Fruit fly (Drosophila melanogaster) whole organism, embryonic: ENCODE measurements around the gene CG31808.

Experiments used
- Abd-B ChIP-seq: fragments of 200-800 bp; sonication (Bioruptor generic); optimal IDR thresholded peaks from 2 replicates; lab custom pipeline; 2018; ENCODE audit warnings: missing biosample characterization, mild to moderate bottlenecking, missing genetic modification characterization, moderate library complexity
- B-H1 ChIP-seq: fragments of 200-800 bp; sonication (Bioruptor generic); IDR thresholded peaks from 3 replicates; pipeline ENCODE4 v1.3.6; 2022; ENCODE audit warnings: missing biosample characterization, missing genetic modification characterization
- Blimp-1 ChIP-seq: fragments of 200-800 bp; sonication (Bioruptor generic); optimal IDR thresholded peaks from 3 replicates; lab custom pipeline; 2018; ENCODE audit warnings: missing biosample characterization, missing genetic modification characterization, mild to moderate bottlenecking, moderate library complexity, missing genetic modification reagents
- CG10654 ChIP-seq: fragments of 200-800 bp; sonication (Bioruptor generic); optimal IDR thresholded peaks from 2 replicates; lab custom pipeline; 2016; ENCODE audit warnings: missing biosample characterization, missing genetic modification characterization
- CG13287 ChIP-seq: fragments of 200-800 bp; sonication (Bioruptor generic); IDR thresholded peaks from 2 replicates; pipeline ENCODE4 v1.3.6; 2022; ENCODE audit warnings: missing biosample characterization, missing genetic modification characterization; ENCODE audit not compliant: partially characterized antibody
- CG13424 ChIP-seq: fragments of 200-800 bp; sonication (Bioruptor generic); optimal IDR thresholded peaks from 2 replicates; lab custom pipeline; 2019; ENCODE audit warnings: missing biosample characterization, mild to moderate bottlenecking, missing genetic modification characterization, moderate library complexity
- CG14050 ChIP-seq: fragments of 200-800 bp; sonication (Bioruptor generic); IDR thresholded peaks from 3 replicates; pipeline ENCODE4 v1.3.6; 2022; ENCODE audit warnings: missing biosample characterization, missing genetic modification characterization
- CG14710 ChIP-seq: fragments of 200-800 bp; sonication (Bioruptor generic); optimal IDR thresholded peaks from 3 replicates; lab custom pipeline; 2019; ENCODE audit warnings: missing biosample characterization, mild to moderate bottlenecking, missing genetic modification characterization, moderate library complexity
- CG1603 ChIP-seq: fragments of 200-800 bp; sonication (Bioruptor generic); optimal IDR thresholded peaks from 2 replicates; lab custom pipeline; 2019; ENCODE audit warnings: missing biosample characterization, mild to moderate bottlenecking, missing genetic modification characterization, moderate library complexity
- CG16779 ChIP-seq: fragments of 200-800 bp; sonication (Bioruptor generic); IDR thresholded peaks from 2 replicates; pipeline ENCODE4 v1.3.6; 2022; ENCODE audit warnings: missing biosample characterization, missing genetic modification characterization
- CG16863 ChIP-seq: fragments of 200-800 bp; sonication (Bioruptor generic); optimal IDR thresholded peaks from 3 replicates; lab custom pipeline; 2016; ENCODE audit warnings: missing biosample characterization, missing genetic modification characterization
- CG17385 ChIP-seq: fragments of 200-800 bp; sonication (Bioruptor generic); optimal IDR thresholded peaks from 3 replicates; lab custom pipeline; 2018; ENCODE audit warnings: missing biosample characterization, mild to moderate bottlenecking, missing genetic modification characterization
- CG2712 ChIP-seq: fragments of 200-800 bp; optimal IDR thresholded peaks from 3 replicates; lab custom pipeline; 2019; ENCODE audit warnings: missing biosample characterization, mild to moderate bottlenecking, missing genetic modification characterization, moderate library complexity
- CG30431 ChIP-seq: fragments of 200-800 bp; sonication (Bioruptor generic); optimal IDR thresholded peaks from 2 replicates; lab custom pipeline; 2017; ENCODE audit warnings: missing biosample characterization, missing genetic modification characterization
- CG31441 ChIP-seq: fragments of 200-800 bp; sonication (Bioruptor generic); IDR thresholded peaks from 2 replicates; pipeline ENCODE4 v1.3.6; 2022; ENCODE audit warnings: missing biosample characterization, missing genetic modification characterization
- CG32532 ChIP-seq: fragments of 200-800 bp; sonication (Bioruptor generic); IDR thresholded peaks from 2 replicates; pipeline ENCODE4 v1.3.6; 2022; ENCODE audit warnings: missing biosample characterization, missing genetic modification characterization
- CG6791 ChIP-seq: fragments of 200-800 bp; sonication (Bioruptor generic); IDR thresholded peaks from 3 replicates; pipeline ENCODE4 v1.3.6; 2022; ENCODE audit warnings: missing biosample characterization, missing genetic modification characterization; ENCODE audit not compliant: partially characterized antibody
- CG8290 ChIP-seq, 3 experiments: fragments of 200-800 bp; sonication (Bioruptor generic); optimal IDR thresholded peaks; 2 replicates each; lab custom pipeline; 2016 to 2019; ENCODE audit warnings: missing biosample characterization in 3 of 3, missing genetic modification characterization in 3 of 3, mild to moderate bottlenecking in 2 of 3, moderate library complexity in 1 of 3
- CG8924 ChIP-seq: fragments of 200-800 bp; optimal IDR thresholded peaks from 3 replicates; lab custom pipeline; 2019; ENCODE audit warnings: missing biosample characterization, mild to moderate bottlenecking, missing genetic modification characterization, moderate library complexity
- CoRest ChIP-seq: fragments of 200-800 bp; sonication (Bioruptor generic); optimal IDR thresholded peaks from 3 replicates; lab custom pipeline; 2018; ENCODE audit warnings: missing biosample characterization, mild to moderate bottlenecking, missing genetic modification characterization, moderate library complexity
- HLH54F ChIP-seq: fragments of 200-800 bp; sonication (Bioruptor generic); optimal IDR thresholded peaks from 3 replicates; lab custom pipeline; 2016; ENCODE audit warnings: missing biosample characterization, missing genetic modification characterization
- NC2β ChIP-seq: fragments of 200-800 bp; sonication (Bioruptor generic); optimal IDR thresholded peaks from 2 replicates; lab custom pipeline; 2016; ENCODE audit warnings: missing biosample characterization, missing genetic modification characterization
- Vsx1 ChIP-seq: fragments of 200-800 bp; sonication (Bioruptor generic); optimal IDR thresholded peaks from 2 replicates; lab custom pipeline; 2017; ENCODE audit warnings: missing biosample characterization, mild to moderate bottlenecking, missing genetic modification characterization, missing genetic modification reagents
- amos ChIP-seq: fragments of 200-800 bp; sonication (Bioruptor generic); IDR thresholded peaks from 2 replicates; pipeline ENCODE4 v1.3.6; 2022; ENCODE audit warnings: missing biosample characterization, missing genetic modification characterization; ENCODE audit not compliant: partially characterized antibody
- chif ChIP-seq, 2 experiments: fragments of 200-800 bp; sonication (Bioruptor generic); optimal IDR thresholded peaks; 3 replicates each; lab custom pipeline; 2016; ENCODE audit warnings: missing biosample characterization in 2 of 2, missing genetic modification characterization in 2 of 2
- danr ChIP-seq: fragments of 200-800 bp; sonication (Bioruptor generic); IDR thresholded peaks from 2 replicates; pipeline ENCODE4 v1.3.6; 2022; ENCODE audit warnings: missing biosample characterization, missing genetic modification characterization
- eve ChIP-seq, 2 experiments: fragments of >200 bp; optimal IDR thresholded peaks; 2 replicates each; lab custom pipeline; 2017; ENCODE audit warnings: missing biosample characterization in 2 of 2, missing genetic modification characterization in 2 of 2
- exex ChIP-seq: fragments of 200-800 bp; sonication (Bioruptor generic); optimal IDR thresholded peaks from 4 replicates; lab custom pipeline; 2018; ENCODE audit warnings: missing biosample characterization, mild to moderate bottlenecking, missing genetic modification characterization, moderate library complexity
- gfzf ChIP-seq: fragments of 200-800 bp; sonication (Bioruptor generic); optimal IDR thresholded peaks from 2 replicates; lab custom pipeline; 2016; ENCODE audit warnings: missing biosample characterization, mild to moderate bottlenecking, missing genetic modification characterization, moderate library complexity
- hb ChIP-seq: fragments of 200-800 bp; sonication (Bioruptor generic); IDR thresholded peaks from 3 replicates; pipeline ENCODE4 v1.3.6; 2022; ENCODE audit warnings: missing biosample characterization, missing genetic modification characterization; ENCODE audit not compliant: partially characterized antibody
- her ChIP-seq: fragments of 200-800 bp; sonication (Bioruptor generic); optimal IDR thresholded peaks from 2 replicates; lab custom pipeline; 2016; ENCODE audit warnings: missing biosample characterization, missing genetic modification characterization
- inv ChIP-seq: fragments of 200-800 bp; sonication (Bioruptor generic); IDR thresholded peaks from 2 replicates; pipeline ENCODE4 v1.3.6; 2022; ENCODE audit warnings: missing biosample characterization, missing genetic modification characterization; ENCODE audit not compliant: partially characterized antibody
- klu ChIP-seq: fragments of 200-800 bp; sonication (Bioruptor generic); IDR thresholded peaks from 2 replicates; pipeline ENCODE4 v1.3.6; 2022; ENCODE audit warnings: missing biosample characterization, missing genetic modification characterization
- lab ChIP-seq: fragments of 200-800 bp; sonication (Bioruptor generic); optimal IDR thresholded peaks from 3 replicates; lab custom pipeline; 2017; ENCODE audit warnings: missing biosample characterization, missing genetic modification characterization, mild to moderate bottlenecking, moderate library complexity, missing genetic modification reagents
- mam ChIP-seq: fragments of 200-800 bp; sonication (Bioruptor generic); optimal IDR thresholded peaks from 3 replicates; lab custom pipeline; 2016; ENCODE audit warnings: missing biosample characterization, missing genetic modification characterization
- p53 ChIP-seq: fragments of 200-800 bp; sonication (Bioruptor generic); optimal IDR thresholded peaks from 2 replicates; lab custom pipeline; 2016; ENCODE audit warnings: missing biosample characterization, missing genetic modification characterization
- phol ChIP-seq: fragments of 200-800 bp; sonication (Bioruptor generic); optimal IDR thresholded peaks from 3 replicates; lab custom pipeline; 2018; ENCODE audit warnings: missing biosample characterization, mild to moderate bottlenecking, missing genetic modification characterization, moderate library complexity
- pita ChIP-seq: fragments of 200-800 bp; sonication (Bioruptor generic); optimal IDR thresholded peaks from 2 replicates; lab custom pipeline; 2017; ENCODE audit warnings: missing biosample characterization, mild to moderate bottlenecking, missing genetic modification characterization
- row ChIP-seq: fragments of 200-800 bp; sonication (Bioruptor generic); IDR thresholded peaks from 3 replicates; pipeline ENCODE4 v1.3.6; 2022; ENCODE audit warnings: missing biosample characterization, missing genetic modification characterization
- sens-2 ChIP-seq: fragments of 200-800 bp; sonication (Bioruptor generic); IDR thresholded peaks from 2 replicates; pipeline ENCODE4 v1.3.6; 2022; ENCODE audit warnings: missing biosample characterization, missing genetic modification characterization
- seq ChIP-seq: fragments of 200-800 bp; sonication (Bioruptor generic); IDR thresholded peaks from 2 replicates; pipeline ENCODE4 v1.3.6; 2022; ENCODE audit warnings: missing biosample characterization, missing genetic modification characterization
- ssp ChIP-seq: fragments of 200-800 bp; sonication (Bioruptor generic); IDR thresholded peaks from 2 replicates; pipeline ENCODE4 v1.3.6; 2022; ENCODE audit warnings: missing biosample characterization, missing genetic modification characterization
- toy ChIP-seq: fragments of 200-800 bp; sonication (Bioruptor generic); IDR thresholded peaks from 2 replicates; pipeline ENCODE4 v1.3.6; 2022; ENCODE audit warnings: missing biosample characterization, missing genetic modification characterization

Gene CG31808

dm6 chr2L:16720707-16721700, 5.0 kb upstream of the CG31808 start (continued):
- no peak for TF ChIP-seq CG6791 (GFP tag; lab: Robert Waterston, UW)
- peak; percentile 93 for TF ChIP-seq CG16779 (GFP tag; lab: Robert Waterston, UW)
- peak; percentile 90 for TF ChIP-seq toy
- peak; percentile 85 for TF ChIP-seq CG16863 (GFP tag; lab: Kevin White, UChicago)
- peak; percentile 95 for TF ChIP-seq lab (GFP tag; lab: Kevin White, UChicago)
- no peak for TF ChIP-seq pita

- TF ChIP-seq HLH54F (GFP tag; lab: Kevin White, UChicago) (peak; percentile 9), CG2712 (peak; percentile 61), Vsx1 (GFP tag; lab: Kevin White, UChicago) (peak; percentile 17), mam (GFP tag; lab: Kevin White, UChicago) (peak; percentile 19), exex (tag; lab: Kevin White, UChicago) (peak; percentile 44), CG13287 (GFP tag; lab: Robert Waterston, UW) (peak; percentile 72), CG31441 (0 out of 2 replicates have a peak, but pooled peaks have one; percentile 12), NC2β (GFP tag; lab: Kevin White, UChicago) (peak; percentile 35), row (GFP tag; lab: Robert Waterston, UW) (peak; percentile 44; the same call in 2 of the 3 replicates), eve (GFP tag; optimal IDR thresholded peaks at IDR 0.05; lab: Kevin White, UChicago) (peak in 1 of 2 experiments; percentile 36), CG13424 (tag; lab: Kevin White, UChicago) (peak; percentile 3), CG32532 (GFP tag; lab: Robert Waterston, UW) (peak; percentile 7; the same call in 1 of the 2 replicates), CG8290 (GFP tag; optimal IDR thresholded peaks at IDR 0.05; lab: Kevin White, UChicago) (peak; percentile 51), CG8290 (tag; optimal IDR thresholded peaks at IDR 0.05; lab: Kevin White, UChicago) (peak in 1 of 2 experiments; percentile 29), p53 (GFP tag; lab: Kevin White, UChicago) (peak; percentile 44), CG8924 (tag; lab: Kevin White, UChicago) (peak; percentile 20), CG1603 (peak; percentile 55), Abd-B (GFP tag; lab: Kevin White, UChicago) (peak; percentile 94), amos (GFP tag; lab: Robert Waterston, UW) (peak; percentile 64; the same call in 1 of the 2 replicates), ssp (GFP tag; lab: Robert Waterston, UW) (no peak), B-H1 (no peak), hb (GFP tag; lab: Robert Waterston, UW) (0 out of 3 replicates have a peak, but pooled peaks have one; percentile 24), CG30431 (GFP tag; lab: Kevin White, UChicago) (no peak), phol (peak; percentile 77), gfzf (peak; percentile 98), Blimp-1 (GFP tag; lab: Kevin White, UChicago) (peak; percentile 39), CG10654 (GFP tag; lab: Kevin White, UChicago) (no peak), seq (0 out of 2 replicates have a peak, but pooled peaks have one; percentile 10), CG17385 (GFP tag; lab: Kevin White, UChicago) (peak; percentile 16), CG14710 (tag; lab: Kevin White, UChicago) (peak; percentile 75), klu (GFP tag; lab: Robert Waterston, UW) (0 out of 2 replicates have a peak, but pooled peaks have one; percentile 50), chif (GFP tag; optimal IDR thresholded peaks at IDR 0.05; lab: Kevin White, UChicago) (peak in 1 of 2 experiments; percentile 3), CoRest (tag; lab: Kevin White, UChicago) (peak; percentile 63), sens-2 (GFP tag; lab: Robert Waterston, UW) (no peak), CG14050 (GFP tag; lab: Robert Waterston, UW) (no peak), danr (GFP tag; lab: Robert Waterston, UW) (no peak), her (peak; percentile 11), inv (peak; percentile 46; the same call in 1 of the 2 replicates)
Measured at dm6 chr2L:16719643-16720515, 3.9 kb upstream of the CG31808 start, which contains the start of gene Cyt-c-p. Gene Cyt-c-p, plus strand, starts transcription at chr2L:16719932.
